Fruit fly (Drosophila melanogaster): ENCODE measurements around the gene Pex11c.
A peak's percentile ranks its signal among the peaks of the same experiment; 100 is the strongest.

Pex11c gene

dm6 chr3R:23248853-23249573 is 9.2 kb upstream of the Pex11c start, which contains the start of gene CG4467:
Gene CG4467, minus strand, starts transcription at chr3R:23248903.
- TF ChIP-seq dl (GFP tag; optimal IDR thresholded peaks at IDR 0.05; ENCODE audit: insufficient read depth in 1 of 2, partially characterized antibody in 2 of 2) = peak in 1 of 2 experiments; percentile 23
- TF ChIP-seq sage (GFP tag; optimal IDR thresholded peaks at IDR 0.05) = no peak
- TF ChIP-seq N (GFP tag; optimal IDR thresholded peaks at IDR 0.05) = no peak
- TF ChIP-seq Dif (GFP tag; optimal IDR thresholded peaks at IDR 0.05; ENCODE audit: partially characterized antibody) = peak; percentile 60
- TF ChIP-seq lola (GFP tag; optimal IDR thresholded peaks at IDR 0.05) = no peak

- TF ChIP-seq foxo (GFP tag; optimal IDR thresholded peaks at IDR 0.05) (peak; percentile 2 to 90), HLH106 (tag; optimal IDR thresholded peaks at IDR 0.05) (peak; percentile 73), pan (optimal IDR thresholded peaks at IDR 0.05) (no peak), woc (GFP tag; optimal IDR thresholded peaks at IDR 0.05) (peak; percentile 38), Dfd (GFP tag; optimal IDR thresholded peaks at IDR 0.05) (no peak), CG9705 (GFP tag; optimal IDR thresholded peaks at IDR 0.05) (peak; percentile 58), dsf (GFP tag; optimal IDR thresholded peaks at IDR 0.05; ENCODE audit: borderline replicate concordance) (peak; percentile 45), Myc (optimal IDR thresholded peaks at IDR 0.05) (peak; percentile 43), fru (GFP tag; optimal IDR thresholded peaks at IDR 0.05) (peak; percentile 82), Hr83 (GFP tag; optimal IDR thresholded peaks at IDR 0.05; ENCODE audit: poor library complexity, severe bottlenecking) (peak; percentile 77), OdsH (GFP tag; optimal IDR thresholded peaks at IDR 0.05) (peak; percentile 86), h (GFP tag; optimal IDR thresholded peaks at IDR 0.05) (peak; percentile 91), Vsx2 (GFP tag; optimal IDR thresholded peaks at IDR 0.05; ENCODE audit: partially characterized antibody) (no peak), CG32264 (GFP tag; optimal IDR thresholded peaks at IDR 0.05) (peak; percentile 69), Jra (GFP tag; optimal IDR thresholded peaks at IDR 0.05) (peak; percentile 85), brk (GFP tag; optimal IDR thresholded peaks at IDR 0.05) (no peak), Abd-B (GFP tag; optimal IDR thresholded peaks at IDR 0.05) (no peak), psq (GFP tag; optimal IDR thresholded peaks at IDR 0.05) (peak; percentile 69), ey (GFP tag; optimal IDR thresholded peaks at IDR 0.05) (peak; percentile 86), rgr (GFP tag; optimal IDR thresholded peaks at IDR 0.05) (peak; percentile 90), sv (GFP tag; optimal IDR thresholded peaks at IDR 0.05) (peak; percentile 81), sage (GFP tag; optimal IDR thresholded peaks at IDR 0.05) (peak; percentile 27), Hnf4 (GFP tag; optimal IDR thresholded peaks at IDR 0.05) (peak; percentile 91), lola (GFP tag; optimal IDR thresholded peaks at IDR 0.05) (no peak), Rel (GFP tag; optimal IDR thresholded peaks at IDR 0.05) (no peak), Rel (tag; optimal IDR thresholded peaks at IDR 0.05) (peak; percentile 60), br (GFP tag; optimal IDR thresholded peaks at IDR 0.05) (peak; percentile 87), Sp1 (GFP tag; optimal IDR thresholded peaks at IDR 0.05) (peak; percentile 73), usp (GFP tag; optimal IDR thresholded peaks at IDR 0.05) (no peak)
Observed at dm6 chr3R:23251256-23251655, 6.9 kb upstream of the Pex11c start, which contains the start of the genes Rad60 and EloA. Gene Rad60, minus strand, starts transcription at chr3R:23251477. Gene EloA, plus strand, starts transcription at chr3R:23251563.

- peak; percentile 35 for TF ChIP-seq Dif (GFP tag; optimal IDR thresholded peaks at IDR 0.05; ENCODE audit: partially characterized antibody)
- TF ChIP-seq GATAd (GFP tag; optimal IDR thresholded peaks at IDR 0.05) = no peak
Observed at dm6 chr3R:23258524-23258923, 359 bp downstream of the Pex11c start.

DNA sequence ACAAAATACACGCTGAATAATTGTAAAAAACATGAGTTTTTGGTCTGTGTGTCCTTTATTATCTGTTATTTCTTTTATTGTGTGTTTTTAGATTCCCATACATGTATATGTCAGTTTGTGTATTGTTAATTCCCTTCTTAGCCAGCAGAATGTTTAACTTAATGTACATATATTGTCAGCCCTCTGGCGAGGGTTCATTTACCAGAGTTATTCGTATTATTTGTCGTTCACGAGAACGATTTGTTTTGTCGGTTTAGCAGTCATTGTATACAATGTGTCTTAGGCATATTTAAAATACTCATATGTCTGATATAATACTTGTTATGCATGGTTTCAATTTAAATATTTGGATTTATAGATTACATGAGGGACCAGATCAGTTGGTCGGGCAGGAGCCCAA is 2.4 kb downstream of the Pex11c start:
- TF ChIP-seq dl (GFP tag; optimal IDR thresholded peaks at IDR 0.05; ENCODE audit: insufficient read depth in 1 of 2, partially characterized antibody in 2 of 2) (no peak), Rel (GFP tag; optimal IDR thresholded peaks at IDR 0.05) (no peak), Rel (tag; optimal IDR thresholded peaks at IDR 0.05) (no peak), CG32264 (GFP tag; optimal IDR thresholded peaks at IDR 0.05) (no peak), Hr83 (GFP tag; optimal IDR thresholded peaks at IDR 0.05; ENCODE audit: poor library complexity, severe bottlenecking) (no peak), GATAd (GFP tag; optimal IDR thresholded peaks at IDR 0.05) (no peak), Mio (GFP tag; optimal IDR thresholded peaks at IDR 0.05) (no peak), rgr (GFP tag; optimal IDR thresholded peaks at IDR 0.05) (no peak), HLH106 (tag; optimal IDR thresholded peaks at IDR 0.05) (no peak), Jra (GFP tag; optimal IDR thresholded peaks at IDR 0.05) (no peak), ey (GFP tag; optimal IDR thresholded peaks at IDR 0.05) (no peak), Abd-B (GFP tag; optimal IDR thresholded peaks at IDR 0.05) (no peak), Dif (GFP tag; optimal IDR thresholded peaks at IDR 0.05; ENCODE audit: partially characterized antibody) (no peak), tai (GFP tag; optimal IDR thresholded peaks at IDR 0.05) (no peak), fru (GFP tag; optimal IDR thresholded peaks at IDR 0.05) (no peak), Sp1 (GFP tag; optimal IDR thresholded peaks at IDR 0.05) (no peak), pan (optimal IDR thresholded peaks at IDR 0.05) (no peak), OdsH (GFP tag; optimal IDR thresholded peaks at IDR 0.05) (no peak), psq (GFP tag; optimal IDR thresholded peaks at IDR 0.05) (no peak), Myc (optimal IDR thresholded peaks at IDR 0.05) (no peak), jim (GFP tag; optimal IDR thresholded peaks at IDR 0.05) (no peak)

Data from whole organism, wandering third instar larva.